Worm (Caenorhabditis elegans) whole organism, early embryonic: ENCODE measurements around the gene R09F10.8.

Experiments used
- B0310.2 ChIP-seq: sonication (generic microtip); optimal IDR thresholded peaks from 2 replicates; lab custom pipeline; 2016; ENCODE audit warnings: mild to moderate bottlenecking, missing genetic modification characterization, missing compliant biosample characterization
- F13C5.2 ChIP-seq: sonication (generic microtip); optimal IDR thresholded peaks from 2 replicates; lab custom pipeline; 2017; ENCODE audit warnings: mild to moderate bottlenecking, missing genetic modification characterization, inconsistent platforms, missing compliant biosample characterization
- aly-1 ChIP-seq: sonication (generic microtip); optimal IDR thresholded peaks from 2 replicates; lab custom pipeline; 2016; ENCODE audit warnings: missing genetic modification characterization, missing compliant biosample characterization
- ama-1 ChIP-seq: fragments of 150-350 bp; optimal IDR thresholded peaks from 2 replicates; lab custom pipeline; 2014
- ceh-13 ChIP-seq: fragments of 200-800 bp; sonication (Bioruptor generic); optimal IDR thresholded peaks from 2 replicates; lab custom pipeline; 2018; ENCODE audit warnings: mild to moderate bottlenecking, missing genetic modification characterization, missing compliant biosample characterization
- ceh-36 ChIP-seq: sonication (generic microtip); optimal IDR thresholded peaks from 2 replicates; lab custom pipeline; 2016; ENCODE audit warnings: missing genetic modification characterization, inconsistent platforms, missing compliant biosample characterization
- ets-7 ChIP-seq: sonication (generic microtip); optimal IDR thresholded peaks from 2 replicates; lab custom pipeline; 2016; ENCODE audit warnings: missing genotype, missing genetic modification characterization, missing compliant biosample characterization
- flt-1 ChIP-seq: fragments of 200-800 bp; sonication (Bioruptor generic); IDR thresholded peaks from 2 replicates; pipeline ENCODE4 v1.3.6; 2022; ENCODE audit warnings: missing genetic modification characterization, missing compliant biosample characterization
- hmbx-1 ChIP-seq: sonication (generic microtip); optimal IDR thresholded peaks from 2 replicates; lab custom pipeline; 2016; ENCODE audit warnings: mild to moderate bottlenecking, missing genetic modification characterization, missing compliant biosample characterization
- hmg-4 ChIP-seq: fragments of 200-800 bp; sonication (Bioruptor generic); optimal IDR thresholded peaks from 2 replicates; lab custom pipeline; 2018; ENCODE audit warnings: mild to moderate bottlenecking, missing genetic modification characterization, missing compliant biosample characterization
- hnd-1 ChIP-seq: sonication (generic microtip); optimal IDR thresholded peaks from 2 replicates; lab custom pipeline; 2016; ENCODE audit warnings: missing genetic modification characterization, missing compliant biosample characterization
- pes-1 ChIP-seq: fragments of 200-800 bp; sonication (Bioruptor generic); IDR thresholded peaks from 2 replicates; pipeline ENCODE4 v1.3.6; 2022; ENCODE audit warnings: missing genetic modification reagents, missing genetic modification characterization, missing compliant biosample characterization
- scrt-1 ChIP-seq: fragments of 200-800 bp; sonication (Bioruptor generic); IDR thresholded peaks from 2 replicates; pipeline ENCODE4 v1.3.6; 2022; ENCODE audit warnings: missing genetic modification characterization, missing compliant biosample characterization
- sea-1 ChIP-seq: fragments of 200-800 bp; sonication (Bioruptor generic); conservative IDR thresholded peaks from 2 replicates; pipeline ENCODE4 v1.3.6; 2022; ENCODE audit warnings: missing genetic modification characterization, missing compliant biosample characterization
- tbx-11 ChIP-seq: fragments of 200-800 bp; sonication (Bioruptor generic); IDR thresholded peaks from 2 replicates; pipeline ENCODE4 v1.3.6; 2022; ENCODE audit warnings: missing genetic modification characterization, missing compliant biosample characterization
- tbx-37 ChIP-seq: fragments of 200-800 bp; sonication (Bioruptor generic); conservative IDR thresholded peaks from 2 replicates; pipeline ENCODE4 v1.3.6; 2022; ENCODE audit warnings: missing genetic modification reagents, missing genetic modification characterization, missing compliant biosample characterization
- tra-4 ChIP-seq: sonication (generic microtip); optimal IDR thresholded peaks from 2 replicates; lab custom pipeline; 2017; ENCODE audit warnings: missing genetic modification characterization, missing compliant biosample characterization

Gene R09F10.8

ce11 chrX:8284003-8284402, 42.2 kb downstream of the R09F10.8 start:
- TF ChIP-seq pes-1 (GFP tag; lab: Robert Waterston, UW) = no peak
- TF ChIP-seq hmbx-1 = no peak
- TF ChIP-seq aly-1 (tag; lab: Kevin White, UChicago) = no peak
- TF ChIP-seq scrt-1 (GFP tag; lab: Robert Waterston, UW) = no peak
- no peak for TF ChIP-seq hmg-4 (GFP tag; lab: Kevin White, UChicago)
- no peak for TF ChIP-seq tbx-11
- no peak for TF ChIP-seq tra-4 (tag; lab: Kevin White, UChicago)
- no peak for TF ChIP-seq B0310.2 (tag; lab: Kevin White, UChicago)
- no peak for TF ChIP-seq flt-1 (GFP tag; lab: Robert Waterston, UW)
- TF ChIP-seq F13C5.2 (tag; lab: Kevin White, UChicago) = no peak
- TF ChIP-seq hnd-1 (tag; lab: Kevin White, UChicago) = no peak
- TF ChIP-seq sea-1 = no peak
- no peak for TF ChIP-seq ama-1 (lab: Kevin White, UChicago)
- TF ChIP-seq ceh-36 (tag; lab: Kevin White, UChicago) = no peak
- no peak for TF ChIP-seq ceh-13
- no peak for TF ChIP-seq tbx-37 (GFP tag; lab: Robert Waterston, UW)

ce11 chrX:8276984-8277383, 49.3 kb downstream of the R09F10.8 start:
- TF ChIP-seq flt-1 (GFP tag; lab: Robert Waterston, UW) (no peak), B0310.2 (tag; lab: Kevin White, UChicago) (no peak), tbx-11 (no peak), pes-1 (GFP tag; lab: Robert Waterston, UW) (no peak), hnd-1 (tag; lab: Kevin White, UChicago) (no peak), hmg-4 (GFP tag; lab: Kevin White, UChicago) (no peak), ama-1 (lab: Kevin White, UChicago) (no peak), ets-7 (tag; lab: Kevin White, UChicago) (no peak), tra-4 (tag; lab: Kevin White, UChicago) (no peak), aly-1 (tag; lab: Kevin White, UChicago) (no peak)

- no peak for TF ChIP-seq tbx-37 (GFP tag; lab: Robert Waterston, UW)
- TF ChIP-seq hmbx-1 = no peak
- TF ChIP-seq tbx-11 = no peak
- TF ChIP-seq ceh-13 = no peak
- no peak for TF ChIP-seq flt-1 (GFP tag; lab: Robert Waterston, UW)
- no peak for TF ChIP-seq ama-1 (lab: Kevin White, UChicago)
- no peak for TF ChIP-seq F13C5.2 (tag; lab: Kevin White, UChicago)
- TF ChIP-seq scrt-1 (GFP tag; lab: Robert Waterston, UW) = no peak
- TF ChIP-seq B0310.2 (tag; lab: Kevin White, UChicago) = no peak
- no peak for TF ChIP-seq ceh-36 (tag; lab: Kevin White, UChicago)
- no peak for TF ChIP-seq tra-4 (tag; lab: Kevin White, UChicago)
- no peak for TF ChIP-seq hnd-1 (tag; lab: Kevin White, UChicago)
- no peak for TF ChIP-seq hmg-4 (GFP tag; lab: Kevin White, UChicago)
- no peak for TF ChIP-seq pes-1 (GFP tag; lab: Robert Waterston, UW)
- TF ChIP-seq sea-1 = no peak
- no peak for TF ChIP-seq ets-7 (tag; lab: Kevin White, UChicago)
These were observed 49.9 kb downstream of the R09F10.8 start for ce11 chrX:8276333-8276732.
